Worm (Caenorhabditis elegans) whole organism, L4/young adult: ENCODE data around the gene sel-11.

ENCODE experiments used
- W03F9.2 ChIP-seq: fragments of 150-350 bp; optimal IDR thresholded peaks from 2 replicates; lab custom pipeline; 2014; ENCODE audit warnings: missing biosample characterization, missing genetic modification characterization
- dao-5 ChIP-seq: sonication (generic microtip); optimal IDR thresholded peaks from 2 replicates; lab custom pipeline; 2016; ENCODE audit warnings: missing genotype, missing genetic modification characterization, moderate library complexity, missing compliant biosample characterization
- him-1 ChIP-seq: sonication (generic microtip); optimal IDR thresholded peaks from 2 replicates; lab custom pipeline; 2016; ENCODE audit warnings: missing genotype, missing genetic modification reagents, missing genetic modification characterization, missing compliant biosample characterization

Gene sel-11

DNA sequence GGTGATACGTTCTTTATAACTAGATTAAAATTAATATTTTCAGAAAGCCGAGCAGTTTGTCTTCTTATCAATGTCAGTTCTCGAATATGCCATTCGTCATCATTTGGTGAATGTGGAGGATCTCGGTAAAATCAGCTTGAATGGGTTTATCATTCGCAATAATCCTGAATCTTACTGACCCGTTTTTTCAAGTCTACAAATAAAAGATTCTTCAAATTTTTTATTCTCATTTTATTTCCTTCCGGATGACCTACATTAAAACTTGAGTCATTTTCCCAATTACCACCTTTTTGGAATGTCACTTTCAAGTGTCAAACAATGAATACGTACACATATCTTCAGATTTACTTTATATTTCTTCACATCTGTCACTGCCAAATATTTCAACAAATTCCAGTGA is 6.8 kb upstream of the sel-11 start, which contains the start of gene T04F3.5:
T04F3.5 (plus strand) TSS at position 301 of the 400 bp plus-strand sequence.
- TF ChIP-seq W03F9.2 (no peak), dao-5 (tag; lab: Kevin White, UChicago) (no peak), him-1 (tag; lab: Kevin White, UChicago) (no peak)

- TF ChIP-seq W03F9.2 (no peak), dao-5 (tag; lab: Kevin White, UChicago) (no peak), him-1 (tag; lab: Kevin White, UChicago) (no peak)
These were observed 4.3 kb upstream of the sel-11 start, which contains the start of gene T04F3.4 for ce11 chrV:11762863-11763262. TSS of gene T04F3.4 (minus strand) at chrV:11763049.

ce11 chrV:11764373-11764954 is 2.7 kb upstream of the sel-11 start, which contains the start of the genes F55A11.1 and syx-5:
TSS of gene F55A11.1 (minus strand) at chrV:11764385.
TSS of gene syx-5 (plus strand) at chrV:11764904.
- TF ChIP-seq W03F9.2 (peak; percentile 87), him-1 (tag; lab: Kevin White, UChicago) (peak; percentile 69), dao-5 (tag; lab: Kevin White, UChicago) (no peak)

ce11 chrV:11769646-11770045 is 2.5 kb downstream of the sel-11 start:
- TF ChIP-seq him-1 (tag; lab: Kevin White, UChicago) (no peak), W03F9.2 (no peak), dao-5 (tag; lab: Kevin White, UChicago) (no peak)

ce11 chrV:11770053-11770517 is 3.0 kb downstream of the sel-11 start, which contains the start of gene F55A11.4:
TSS of gene F55A11.4 (plus strand) at chrV:11770467.
- TF ChIP-seq W03F9.2 (no peak), dao-5 (tag; lab: Kevin White, UChicago) (no peak), him-1 (tag; lab: Kevin White, UChicago) (no peak)

DNA sequence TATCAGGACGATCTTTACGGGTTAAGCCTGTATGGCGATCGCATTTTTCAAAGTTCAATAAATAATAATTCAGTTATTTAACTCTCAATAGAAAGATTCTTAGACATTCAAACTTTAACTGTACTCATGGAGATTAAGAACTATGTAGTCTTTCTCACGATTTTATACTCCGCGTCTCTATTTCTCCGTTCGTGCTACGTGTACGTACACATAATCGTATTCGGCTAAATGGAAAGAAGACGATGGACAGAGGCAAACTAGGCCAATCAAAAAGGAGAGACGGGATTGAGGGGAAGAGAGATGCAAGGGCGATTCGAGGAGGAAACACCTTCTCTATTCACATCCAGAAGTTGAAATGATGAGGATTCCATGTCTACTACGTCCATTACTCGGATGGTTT is 6.3 kb downstream of the sel-11 start, which contains the start of gene bus-18:
bus-18 (plus strand) TSS at position 301 of the 400 bp plus-strand sequence.
- no peak for TF ChIP-seq W03F9.2
- TF ChIP-seq him-1 (tag; lab: Kevin White, UChicago), result no peak
- no peak for TF ChIP-seq dao-5 (tag; lab: Kevin White, UChicago)

- TF ChIP-seq him-1 (tag; lab: Kevin White, UChicago) (no peak), W03F9.2 (no peak), dao-5 (tag; lab: Kevin White, UChicago) (no peak)
These were observed 6.8 kb downstream of the sel-11 start for ce11 chrV:11773934-11774333.

DNA sequence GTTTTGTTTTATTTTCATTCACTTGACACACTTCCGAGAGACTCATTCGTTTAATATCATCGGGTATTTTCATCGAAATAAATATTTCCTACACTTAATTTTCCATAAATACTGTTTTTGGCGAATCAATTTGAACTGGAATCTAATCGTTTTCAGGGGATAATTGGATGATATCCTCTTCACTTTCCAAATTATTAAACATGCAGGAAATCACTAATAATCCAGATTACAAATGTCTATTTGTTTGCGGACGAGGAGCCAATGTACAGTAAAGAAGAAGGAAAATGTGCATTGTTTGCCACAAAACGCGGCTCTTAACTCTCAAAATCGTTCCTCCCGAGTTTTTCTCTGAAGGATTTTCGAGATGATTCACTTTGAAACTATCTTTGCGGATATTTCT is 9.4 kb downstream of the sel-11 start, which contains the start of gene F55A11.6:
F55A11.6 (plus strand) TSS at position 301 of the 400 bp plus-strand sequence.
- TF ChIP-seq W03F9.2 (no peak), him-1 (tag; lab: Kevin White, UChicago) (no peak), dao-5 (tag; lab: Kevin White, UChicago) (no peak)

- no peak for TF ChIP-seq him-1 (tag; lab: Kevin White, UChicago)
- TF ChIP-seq W03F9.2, result no peak
- TF ChIP-seq dao-5 (tag; lab: Kevin White, UChicago), result no peak
These were observed 10.7 kb downstream of the sel-11 start for ce11 chrV:11777846-11778245.

DNA sequence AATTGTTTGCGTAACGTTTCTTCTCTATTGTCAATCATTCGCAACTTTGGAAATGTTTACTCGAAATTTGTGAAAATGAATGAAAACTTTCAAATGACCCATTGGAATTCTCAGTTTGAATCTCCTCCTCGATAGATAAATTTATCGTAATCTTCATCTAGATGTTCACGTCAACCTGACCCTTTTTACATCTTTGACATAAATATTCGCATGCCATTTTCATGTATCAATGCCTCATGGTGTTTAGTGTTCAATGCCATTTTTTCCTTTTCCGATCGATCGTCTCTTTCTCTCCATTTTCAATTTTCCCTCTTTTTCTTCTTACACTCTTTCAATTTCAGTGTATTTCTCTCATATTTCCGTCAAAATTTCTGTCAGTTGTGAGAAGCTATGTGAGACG is 12.2 kb downstream of the sel-11 start:
- TF ChIP-seq him-1 (tag; lab: Kevin White, UChicago) (no peak), W03F9.2 (no peak), dao-5 (tag; lab: Kevin White, UChicago) (no peak)

DNA sequence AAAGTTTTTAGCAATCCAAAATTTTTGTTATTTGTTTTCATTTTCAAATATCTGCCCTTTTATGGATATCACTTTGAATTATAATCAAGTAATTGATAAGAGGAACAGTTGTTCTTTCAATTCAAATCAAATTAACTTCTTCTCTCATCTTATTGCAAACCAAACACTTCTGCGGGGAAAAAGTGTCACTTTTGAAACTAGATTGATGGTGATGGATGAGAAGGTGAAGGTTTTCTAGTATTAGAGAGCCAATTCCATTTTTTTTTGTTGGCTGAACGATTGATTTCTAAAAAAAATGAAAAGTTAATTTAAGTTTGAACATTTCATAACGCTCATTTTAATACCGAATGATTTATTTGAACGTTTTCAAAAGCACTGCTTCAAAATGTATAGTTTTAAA is 12.7 kb downstream of the sel-11 start:
- no peak for TF ChIP-seq him-1 (tag; lab: Kevin White, UChicago)
- TF ChIP-seq W03F9.2, result no peak
- no peak for TF ChIP-seq dao-5 (tag; lab: Kevin White, UChicago)

ce11 chrV:11782809-11783440 is 15.8 kb downstream of the sel-11 start, which contains the start of gene F55A11.11:
TSS of gene F55A11.11 (plus strand) at chrV:11783149.
- TF ChIP-seq him-1 (tag; lab: Kevin White, UChicago) (peak; percentile 72), W03F9.2 (peak; percentile 78), dao-5 (tag; lab: Kevin White, UChicago) (peak; percentile 82)

DNA sequence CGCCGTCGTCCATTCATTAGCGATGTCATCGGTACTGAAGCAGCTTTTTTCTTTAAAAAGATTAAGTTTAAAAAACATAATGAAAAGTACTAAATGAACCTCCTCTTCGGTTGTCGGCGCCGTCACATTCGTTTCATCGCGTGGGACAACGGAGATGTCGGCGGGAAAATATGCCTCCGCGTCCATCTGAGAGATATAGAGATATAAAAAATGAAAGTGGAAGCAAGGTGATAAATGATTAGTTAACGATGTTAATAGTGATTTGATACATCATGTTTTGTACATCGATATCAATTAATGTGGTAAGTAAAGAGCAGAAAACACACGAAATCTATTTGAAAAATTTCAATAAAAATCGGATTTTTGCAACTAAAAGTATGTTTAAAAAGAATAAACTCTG is 20.1 kb downstream of the sel-11 start, which contains the start of gene F55A11.7:
F55A11.7 (minus strand) TSS at position 186 of the 400 bp plus-strand sequence.
- no peak for TF ChIP-seq W03F9.2
- no peak for TF ChIP-seq dao-5 (tag; lab: Kevin White, UChicago)
- no peak for TF ChIP-seq him-1 (tag; lab: Kevin White, UChicago)

ce11 chrV:11787742-11788238 is 20.7 kb downstream of the sel-11 start, which contains the start of gene F55A11.8:
TSS of gene F55A11.8 (plus strand) at chrV:11788188.
- TF ChIP-seq dao-5 (tag; lab: Kevin White, UChicago), result no peak
- peak; percentile 31 for TF ChIP-seq W03F9.2
- TF ChIP-seq him-1 (tag; lab: Kevin White, UChicago), result no peak
